Worm (Caenorhabditis elegans): Measurements from ENCODE around the gene aagr-1.

DNA sequence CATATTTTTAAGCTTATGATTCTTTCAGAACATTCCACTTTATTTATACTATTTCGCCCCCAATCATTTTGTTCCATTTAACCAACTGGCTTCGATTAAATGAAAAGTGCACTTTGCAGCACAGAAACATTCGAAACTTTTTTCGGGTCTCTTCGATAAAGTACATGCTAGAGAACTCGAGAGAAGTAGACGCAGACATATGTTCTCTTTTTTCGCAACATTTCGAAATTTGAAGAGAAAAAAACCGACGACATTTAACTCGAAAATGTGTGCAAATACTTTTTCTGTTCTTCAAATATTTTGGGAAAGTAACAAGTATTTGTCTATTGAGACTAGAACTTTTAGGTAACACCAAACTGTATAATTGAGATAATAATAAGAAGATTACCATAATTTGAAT lies 10.6 kb downstream of the aagr-1 start:
- TF ChIP-seq cog-1 (tag; optimal IDR thresholded peaks at IDR 0.05) (no peak), med-1 (GFP tag; optimal IDR thresholded peaks at IDR 0.05; ENCODE audit: insufficient read depth) (no peak), ztf-23 (GFP tag; IDR thresholded peaks at IDR 0.05) (no peak), T22C8.4 (GFP tag; IDR thresholded peaks at IDR 0.05) (no peak), ztf-29 (GFP tag; IDR thresholded peaks at IDR 0.05) (no peak)

Measured in whole organism, midembryonic.